Fruit fly (Drosophila melanogaster): Measurements from ENCODE around the gene tst.

dm6 chr3R:23736365-23736764 lies 36.3 kb downstream of the tst start:
- TF ChIP-seq usp (GFP tag; optimal IDR thresholded peaks at IDR 0.05): no peak
- no peak for TF ChIP-seq pan (optimal IDR thresholded peaks at IDR 0.05)
- no peak for TF ChIP-seq CG8478 (optimal IDR thresholded peaks at IDR 0.05)
- TF ChIP-seq Dll (optimal IDR thresholded peaks at IDR 0.05): no peak
- no peak for TF ChIP-seq psq (optimal IDR thresholded peaks at IDR 0.05)
